Fruit fly (Drosophila melanogaster) whole organism, embryonic: ENCODE data around the gene Rrp45.

Experiments
- BEAF-32 ChIP-seq: fragments of 200-800 bp; sonication (Bioruptor generic); optimal IDR thresholded peaks from 3 replicates; lab custom pipeline; 2017; ENCODE audit warnings: missing biosample characterization, missing genetic modification characterization, mild to moderate bottlenecking, moderate library complexity, missing genetic modification reagents
- CG13287 ChIP-seq: fragments of 200-800 bp; sonication (Bioruptor generic); IDR thresholded peaks from 2 replicates; pipeline ENCODE4 v1.3.6; 2022; ENCODE audit warnings: missing biosample characterization, missing genetic modification characterization; ENCODE audit not compliant: partially characterized antibody
- CG13296 ChIP-seq: fragments of 200-800 bp; sonication (Bioruptor generic); optimal IDR thresholded peaks from 3 replicates; lab custom pipeline; 2018; ENCODE audit warnings: missing biosample characterization, mild to moderate bottlenecking, missing genetic modification characterization
- CG14860 ChIP-seq: fragments of 200-800 bp; sonication (Bioruptor generic); IDR thresholded peaks from 3 replicates; pipeline ENCODE4 v1.3.6; 2022; ENCODE audit warnings: missing biosample characterization, missing genetic modification characterization; ENCODE audit not compliant: partially characterized antibody
- CG15514 ChIP-seq: fragments of 200-800 bp; sonication (Bioruptor generic); optimal IDR thresholded peaks from 3 replicates; lab custom pipeline; 2017; ENCODE audit warnings: missing biosample characterization, missing genetic modification characterization, mild to moderate bottlenecking, moderate library complexity, missing genetic modification reagents
- CG15696 ChIP-seq: fragments of 200-800 bp; sonication (Bioruptor generic); optimal IDR thresholded peaks from 2 replicates; lab custom pipeline; 2019; ENCODE audit warnings: missing biosample characterization, mild to moderate bottlenecking, missing genetic modification characterization, moderate library complexity
- CG1603 ChIP-seq: fragments of 200-800 bp; sonication (Bioruptor generic); optimal IDR thresholded peaks from 2 replicates; lab custom pipeline; 2019; ENCODE audit warnings: missing biosample characterization, mild to moderate bottlenecking, missing genetic modification characterization, moderate library complexity
- CG2116 ChIP-seq: fragments of 200-800 bp; sonication (Bioruptor generic); optimal IDR thresholded peaks from 3 replicates; lab custom pipeline; 2018; ENCODE audit warnings: missing biosample characterization, mild to moderate bottlenecking, missing genetic modification characterization
- CG2129 ChIP-seq: fragments of 200-800 bp; sonication (Bioruptor generic); IDR thresholded peaks from 2 replicates; pipeline ENCODE4 v1.3.6; 2022; ENCODE audit warnings: missing biosample characterization, missing genetic modification characterization; ENCODE audit not compliant: partially characterized antibody
- CG34224 ChIP-seq: fragments of 200-800 bp; sonication (Bioruptor generic); IDR thresholded peaks from 3 replicates; pipeline ENCODE4 v1.3.6; 2022; ENCODE audit warnings: missing biosample characterization, missing genetic modification characterization; ENCODE audit not compliant: partially characterized antibody
- CG3995 ChIP-seq: fragments of 200-800 bp; sonication (Bioruptor generic); optimal IDR thresholded peaks from 3 replicates; lab custom pipeline; 2016; ENCODE audit warnings: missing biosample characterization, missing genetic modification characterization
- CG42726 ChIP-seq: fragments of 200-800 bp; sonication (Bioruptor generic); IDR thresholded peaks from 2 replicates; pipeline ENCODE4 v1.3.6; 2022; ENCODE audit warnings: missing biosample characterization, missing genetic modification characterization; ENCODE audit not compliant: partially characterized antibody
- CG4617 ChIP-seq: fragments of 200-800 bp; sonication (Bioruptor generic); optimal IDR thresholded peaks from 3 replicates; lab custom pipeline; 2016; ENCODE audit warnings: missing biosample characterization, missing genetic modification characterization, borderline replicate concordance
- CG7963 ChIP-seq: fragments of 200-800 bp; sonication (Bioruptor generic); IDR thresholded peaks from 3 replicates; pipeline ENCODE4 v1.3.6; 2022; ENCODE audit warnings: missing biosample characterization, missing genetic modification characterization; ENCODE audit not compliant: partially characterized antibody
- CG8290 ChIP-seq, 3 experiments: fragments of 200-800 bp; sonication (Bioruptor generic); optimal IDR thresholded peaks; 2 replicates each; lab custom pipeline; 2016 to 2019; ENCODE audit warnings: missing biosample characterization in 3 of 3, missing genetic modification characterization in 3 of 3, mild to moderate bottlenecking in 2 of 3, moderate library complexity in 1 of 3
- Chrac-16 ChIP-seq: fragments of 200-800 bp; sonication (Bioruptor generic); optimal IDR thresholded peaks from 3 replicates; lab custom pipeline; 2016; ENCODE audit warnings: missing biosample characterization, missing genetic modification characterization
- CkIIα-i1 ChIP-seq: fragments of 200-800 bp; sonication (Bioruptor generic); IDR thresholded peaks from 2 replicates; pipeline ENCODE4 v1.3.6; 2022; ENCODE audit warnings: missing biosample characterization, missing genetic modification characterization
- Dp ChIP-seq: fragments of 200-800 bp; sonication (Bioruptor generic); optimal IDR thresholded peaks from 2 replicates; lab custom pipeline; 2018; ENCODE audit warnings: missing biosample characterization, mild to moderate bottlenecking, missing genetic modification characterization, moderate library complexity
- Ets97D ChIP-seq: fragments of 200-800 bp; sonication (Bioruptor generic); optimal IDR thresholded peaks from 3 replicates; lab custom pipeline; 2016; ENCODE audit warnings: missing biosample characterization, missing genetic modification characterization
- MBD-R2 ChIP-seq: fragments of 200-800 bp; sonication (Bioruptor generic); IDR thresholded peaks from 2 replicates; pipeline ENCODE4 v1.3.6; 2022; ENCODE audit warnings: missing biosample characterization, missing genetic modification characterization
- Med ChIP-seq: fragments of 200-800 bp; sonication (Bioruptor generic); peaks from one replicate; lab custom pipeline; 2016; ENCODE audit warnings: missing biosample characterization, missing genetic modification characterization, mild to moderate bottlenecking, inconsistent platforms, moderate library complexity
- NC2β ChIP-seq: fragments of 200-800 bp; sonication (Bioruptor generic); optimal IDR thresholded peaks from 2 replicates; lab custom pipeline; 2016; ENCODE audit warnings: missing biosample characterization, missing genetic modification characterization
- NFAT ChIP-seq: fragments of 200-800 bp; sonication (Bioruptor generic); IDR thresholded peaks from 2 replicates; pipeline ENCODE4 v1.3.6; 2022; ENCODE audit warnings: missing biosample characterization, missing genetic modification characterization
- Ptx1 ChIP-seq: fragments of 200-800 bp; sonication (Bioruptor generic); IDR thresholded peaks from 2 replicates; pipeline ENCODE4 v1.3.6; 2022; ENCODE audit warnings: missing biosample characterization, missing genetic modification characterization
- Scr ChIP-seq: fragments of 200-800 bp; sonication (Bioruptor generic); IDR thresholded peaks from 2 replicates; pipeline ENCODE4 v1.3.6; 2022; ENCODE audit warnings: missing biosample characterization, missing genetic modification characterization; ENCODE audit not compliant: partially characterized antibody
- Stat92E ChIP-seq, 3 experiments: fragments of >200 bp in 2 of 3; fragments of 200-800 bp in 1 of 3; sonication (Bioruptor generic) in 1 of 3; optimal IDR thresholded peaks; 2 replicates each; lab custom pipeline; 2017 to 2019; ENCODE audit warnings: missing biosample characterization in 3 of 3, missing genetic modification characterization in 3 of 3, mild to moderate bottlenecking in 1 of 3, moderate library complexity in 1 of 3
- ab ChIP-seq: fragments of 200-800 bp; sonication (Bioruptor generic); optimal IDR thresholded peaks from 2 replicates; lab custom pipeline; 2016; ENCODE audit warnings: missing biosample characterization, missing genetic modification characterization
- ato ChIP-seq: fragments of 200-800 bp; sonication (Bioruptor generic); IDR thresholded peaks from 2 replicates; pipeline ENCODE4 v1.3.6; 2022; ENCODE audit warnings: missing biosample characterization, missing genetic modification characterization; ENCODE audit not compliant: partially characterized antibody
- bbx ChIP-seq: fragments of 200-800 bp; sonication (Bioruptor generic); IDR thresholded peaks from 2 replicates; pipeline ENCODE4 v1.3.6; 2022; ENCODE audit warnings: missing biosample characterization, missing genetic modification characterization; ENCODE audit not compliant: partially characterized antibody
- chinmo ChIP-seq: fragments of 200-800 bp; sonication (Bioruptor generic); IDR thresholded peaks from 4 replicates; pipeline ENCODE4 v1.3.6; 2022; ENCODE audit warnings: missing biosample characterization, missing genetic modification characterization; ENCODE audit not compliant: partially characterized antibody
- danr ChIP-seq: fragments of 200-800 bp; sonication (Bioruptor generic); IDR thresholded peaks from 2 replicates; pipeline ENCODE4 v1.3.6; 2022; ENCODE audit warnings: missing biosample characterization, missing genetic modification characterization
- gfzf ChIP-seq: fragments of 200-800 bp; sonication (Bioruptor generic); optimal IDR thresholded peaks from 2 replicates; lab custom pipeline; 2016; ENCODE audit warnings: missing biosample characterization, mild to moderate bottlenecking, missing genetic modification characterization, moderate library complexity
- gro ChIP-seq: fragments of 200-800 bp; sonication (Bioruptor generic); optimal IDR thresholded peaks from 2 replicates; lab custom pipeline; 2016; ENCODE audit warnings: missing biosample characterization, missing genetic modification characterization
- inv ChIP-seq: fragments of 200-800 bp; sonication (Bioruptor generic); IDR thresholded peaks from 2 replicates; pipeline ENCODE4 v1.3.6; 2022; ENCODE audit warnings: missing biosample characterization, missing genetic modification characterization; ENCODE audit not compliant: partially characterized antibody
- knrl ChIP-seq: fragments of 200-800 bp; sonication (Bioruptor generic); IDR thresholded peaks from 3 replicates; pipeline ENCODE4 v1.3.6; 2022; ENCODE audit warnings: missing biosample characterization, missing genetic modification characterization; ENCODE audit not compliant: partially characterized antibody
- lilli ChIP-seq: fragments of 200-800 bp; sonication (Bioruptor generic); optimal IDR thresholded peaks from 3 replicates; lab custom pipeline; 2016; ENCODE audit warnings: missing biosample characterization, missing genetic modification characterization
- nmo ChIP-seq: fragments of 200-800 bp; sonication (Bioruptor generic); optimal IDR thresholded peaks from 2 replicates; lab custom pipeline; 2018; ENCODE audit warnings: missing biosample characterization, mild to moderate bottlenecking, missing genetic modification characterization, moderate library complexity
- phol ChIP-seq: fragments of 200-800 bp; sonication (Bioruptor generic); optimal IDR thresholded peaks from 3 replicates; lab custom pipeline; 2018; ENCODE audit warnings: missing biosample characterization, mild to moderate bottlenecking, missing genetic modification characterization, moderate library complexity
- pzg ChIP-seq: fragments of 200-800 bp; sonication (Bioruptor generic); optimal IDR thresholded peaks from 3 replicates; lab custom pipeline; 2018; ENCODE audit warnings: missing biosample characterization, mild to moderate bottlenecking, missing genetic modification characterization, moderate library complexity
- row ChIP-seq: fragments of 200-800 bp; sonication (Bioruptor generic); IDR thresholded peaks from 3 replicates; pipeline ENCODE4 v1.3.6; 2022; ENCODE audit warnings: missing biosample characterization, missing genetic modification characterization
- sna ChIP-seq: fragments of 200-800 bp; sonication (Bioruptor generic); IDR thresholded peaks from 2 replicates; pipeline ENCODE4 v1.3.6; 2022; ENCODE audit warnings: missing biosample characterization, missing genetic modification characterization; ENCODE audit not compliant: partially characterized antibody
- tna ChIP-seq: fragments of 200-800 bp; sonication (Bioruptor generic); IDR thresholded peaks from 2 replicates; pipeline ENCODE4 v1.3.6; 2022; ENCODE audit warnings: missing biosample characterization, missing genetic modification characterization; ENCODE audit not compliant: partially characterized antibody
- trem ChIP-seq: fragments of 200-800 bp; optimal IDR thresholded peaks from 3 replicates; lab custom pipeline; 2019; ENCODE audit warnings: missing biosample characterization, mild to moderate bottlenecking, missing genetic modification characterization, moderate library complexity
- unc-4 ChIP-seq: fragments of 200-800 bp; sonication (Bioruptor generic); IDR thresholded peaks from 2 replicates; pipeline ENCODE4 v1.3.6; 2022; ENCODE audit warnings: missing biosample characterization, missing genetic modification characterization; ENCODE audit not compliant: partially characterized antibody
- vnd ChIP-seq: fragments of 200-800 bp; sonication (Bioruptor generic); IDR thresholded peaks from 3 replicates; pipeline ENCODE4 v1.3.6; 2022; ENCODE audit warnings: missing biosample characterization, missing genetic modification characterization; ENCODE audit not compliant: partially characterized antibody
- zen2 ChIP-seq: fragments of 200-800 bp; sonication (Bioruptor generic); IDR thresholded peaks from 3 replicates; pipeline ENCODE4 v1.3.6; 2022; ENCODE audit warnings: missing biosample characterization, missing genetic modification characterization; ENCODE audit not compliant: partially characterized antibody

Gene Rrp45

dm6 chrX:16803299-16803698 lies 12.2 kb upstream of the Rrp45 start, which contains the start of the genes Rai1 and CG13005 (continued):
- TF ChIP-seq CG2129 (GFP tag; lab: Robert Waterston, UW) (peak; percentile 79), vnd (GFP tag; lab: Robert Waterston, UW) (peak; percentile 83), NFAT (no peak), chinmo (GFP tag; lab: Robert Waterston, UW) (peak; percentile 76; the same call in 1 of the 4 replicates), danr (GFP tag; lab: Robert Waterston, UW) (no peak), zen2 (peak; percentile 58; the same call in 1 of the 3 replicates), ato (peak; percentile 72), lilli (GFP tag; lab: Kevin White, UChicago) (no peak), Dp (GFP tag; lab: Kevin White, UChicago) (peak; percentile 70), NC2β (GFP tag; lab: Kevin White, UChicago) (no peak), nmo (peak; percentile 4), tna (peak; percentile 73), Stat92E (GFP tag; optimal IDR thresholded peaks at IDR 0.05; lab: Kevin White, UChicago) (peak in 1 of 3 experiments; percentile 55), CG34224 (GFP tag; lab: Robert Waterston, UW) (peak; percentile 79), bbx (peak; percentile 86), gro (GFP tag; lab: Kevin White, UChicago) (peak; percentile 30), CG42726 (peak; percentile 67; the same call in 1 of the 2 replicates), CG13287 (GFP tag; lab: Robert Waterston, UW) (peak; percentile 89), Scr (GFP tag; lab: Robert Waterston, UW) (peak; percentile 89), CG7963 (GFP tag; lab: Robert Waterston, UW) (peak; percentile 59; the same call in 2 of the 3 replicates), CG14860 (GFP tag; lab: Robert Waterston, UW) (peak; percentile 81), knrl (GFP tag; lab: Robert Waterston, UW) (peak; percentile 82), CG2116 (peak; percentile 48), pzg (GFP tag; lab: Kevin White, UChicago) (peak; percentile 53), CG8290 (GFP tag; optimal IDR thresholded peaks at IDR 0.05; lab: Kevin White, UChicago) (peak; percentile 43), CG8290 (tag; optimal IDR thresholded peaks at IDR 0.05; lab: Kevin White, UChicago) (peak in 1 of 2 experiments; percentile 31), Ptx1 (GFP tag; lab: Robert Waterston, UW) (no peak), sna (GFP tag; lab: Robert Waterston, UW) (peak; percentile 83), CG13296 (GFP tag; lab: Kevin White, UChicago) (no peak), Ets97D (GFP tag; lab: Kevin White, UChicago) (peak; percentile 55), MBD-R2 (GFP tag; lab: Robert Waterston, UW) (peak; percentile 8), Chrac-16 (GFP tag; lab: Kevin White, UChicago) (no peak), CG3995 (GFP tag; lab: Kevin White, UChicago) (no peak), row (GFP tag; lab: Robert Waterston, UW) (0 out of 3 replicates have a peak, but pooled peaks have one; percentile 33), trem (tag; lab: Kevin White, UChicago) (peak; percentile 34), CG15696 (tag; lab: Kevin White, UChicago) (no peak), inv (GFP tag; lab: Robert Waterston, UW) (peak; percentile 69), unc-4 (GFP tag; lab: Robert Waterston, UW) (peak; percentile 86), Med (GFP tag; lab: Kevin White, UChicago) (peak; percentile 63), CG1603 (peak; percentile 28), CG4617 (GFP tag; lab: Kevin White, UChicago) (peak; percentile 13), ab (GFP tag; lab: Kevin White, UChicago) (no peak), BEAF-32 (GFP tag; lab: Kevin White, UChicago) (peak; percentile 84), phol (tag; lab: Kevin White, UChicago) (peak; percentile 7), CG15514 (GFP tag; lab: Kevin White, UChicago) (peak; percentile 50), CkIIα-i1 (GFP tag; lab: Robert Waterston, UW) (0 out of 2 replicates have a peak, but pooled peaks have one; percentile 62), gfzf (GFP tag; lab: Kevin White, UChicago) (peak; percentile 63)
